Worm (Caenorhabditis elegans) whole organism, mixed stage, embryonic: ENCODE data around the gene zipt-17.
A peak's percentile ranks its signal among the peaks of the same experiment; 100 is the strongest.

Experiments used
- M03D4.4 ChIP-seq: sonication (generic microtip); optimal IDR thresholded peaks from 2 replicates; lab custom pipeline; 2017; ENCODE audit warnings: mild to moderate bottlenecking, missing genetic modification characterization, missing compliant biosample characterization
- blmp-1 ChIP-seq: fragments of 150-350 bp; optimal IDR thresholded peaks from 2 replicates; lab custom pipeline; 2014; ENCODE audit warnings: missing biosample characterization, missing genetic modification characterization
- ceh-39 ChIP-seq: fragments of 150-350 bp; optimal IDR thresholded peaks from 2 replicates; lab custom pipeline; 2014; ENCODE audit warnings: missing biosample characterization, missing genetic modification characterization
- ceh-43 ChIP-seq: fragments of 200-800 bp; sonication (Bioruptor generic); optimal IDR thresholded peaks from 2 replicates; lab custom pipeline; 2018; ENCODE audit warnings: mild to moderate bottlenecking, missing genetic modification characterization, moderate library complexity, missing compliant biosample characterization
- ces-1 ChIP-seq: fragments of 150-350 bp; optimal IDR thresholded peaks from 2 replicates; lab custom pipeline; 2014; ENCODE audit warnings: missing biosample characterization, missing genetic modification reagents, missing genetic modification characterization
- cnd-1 ChIP-seq: fragments of 200-800 bp; sonication (Bioruptor generic); optimal IDR thresholded peaks from 2 replicates; lab custom pipeline; 2018; ENCODE audit warnings: mild to moderate bottlenecking, missing genetic modification characterization, missing compliant biosample characterization
- drap-1 ChIP-seq: fragments of 200-800 bp; sonication (Bioruptor generic); optimal IDR thresholded peaks from 3 replicates; lab custom pipeline; 2018; ENCODE audit warnings: mild to moderate bottlenecking, missing genetic modification characterization, missing compliant biosample characterization
- elt-1 ChIP-seq: sonication (generic microtip); optimal IDR thresholded peaks from 2 replicates; lab custom pipeline; 2017; ENCODE audit warnings: missing genetic modification characterization, mild to moderate bottlenecking, missing compliant biosample characterization, antibody characterized with exemption, moderate library complexity, borderline replicate concordance; ENCODE audit not compliant: insufficient read depth
- elt-3 ChIP-seq: fragments of 150-350 bp; optimal IDR thresholded peaks from 2 replicates; lab custom pipeline; 2014; ENCODE audit warnings: missing biosample characterization, missing genetic modification characterization
- flh-1 ChIP-seq: fragments of 200-800 bp; sonication (Bioruptor generic); optimal IDR thresholded peaks from 2 replicates; lab custom pipeline; 2018; ENCODE audit warnings: mild to moderate bottlenecking, missing genetic modification characterization, moderate library complexity, missing compliant biosample characterization
- ham-2 ChIP-seq: fragments of 200-800 bp; sonication (Bioruptor generic); optimal IDR thresholded peaks from 2 replicates; lab custom pipeline; 2018; ENCODE audit warnings: mild to moderate bottlenecking, missing genetic modification characterization, missing compliant biosample characterization
- hlh-1 ChIP-seq: fragments of 150-350 bp; optimal IDR thresholded peaks from 2 replicates; lab custom pipeline; 2014; ENCODE audit warnings: missing biosample characterization, missing genetic modification reagents, missing genetic modification characterization
- lin-32 ChIP-seq: fragments of 200-800 bp; sonication (Bioruptor generic); optimal IDR thresholded peaks from 2 replicates; lab custom pipeline; 2018; ENCODE audit warnings: mild to moderate bottlenecking, missing genetic modification characterization, missing compliant biosample characterization
- lsy-2 ChIP-seq: fragments of 150-350 bp; optimal IDR thresholded peaks from 2 replicates; lab custom pipeline; 2014; ENCODE audit warnings: missing biosample characterization, missing genetic modification characterization
- mab-5 ChIP-seq: fragments of 150-350 bp; optimal IDR thresholded peaks from 2 replicates; lab custom pipeline; 2014; ENCODE audit warnings: missing biosample characterization, missing genetic modification characterization
- mep-1 ChIP-seq: fragments of 150-350 bp; optimal IDR thresholded peaks from 2 replicates; lab custom pipeline; 2017; ENCODE audit warnings: missing biosample characterization, missing genetic modification reagents, missing genetic modification characterization, inconsistent platforms
- mls-2 ChIP-seq: sonication (generic microtip); optimal IDR thresholded peaks from 2 replicates; lab custom pipeline; 2016; ENCODE audit warnings: mild to moderate bottlenecking, missing genetic modification characterization, moderate library complexity, missing compliant biosample characterization
- nhr-12 ChIP-seq: fragments of 150-350 bp; optimal IDR thresholded peaks from 2 replicates; lab custom pipeline; 2014; ENCODE audit warnings: missing biosample characterization, missing genetic modification characterization
- nhr-2 ChIP-seq: fragments of 150-350 bp; optimal IDR thresholded peaks from 2 replicates; lab custom pipeline; 2014; ENCODE audit warnings: missing biosample characterization, missing genetic modification characterization
- nhr-237 ChIP-seq: fragments of 150-350 bp; optimal IDR thresholded peaks from 2 replicates; lab custom pipeline; 2014; ENCODE audit warnings: missing biosample characterization, missing genetic modification characterization
- nhr-28 ChIP-seq: fragments of 150-350 bp; optimal IDR thresholded peaks from 2 replicates; lab custom pipeline; 2014; ENCODE audit warnings: missing biosample characterization, missing genetic modification characterization
- pha-4 ChIP-seq: fragments of 150-350 bp; optimal IDR thresholded peaks from 2 replicates; lab custom pipeline; 2018; ENCODE audit warnings: missing biosample characterization, missing genetic modification reagents, missing genetic modification characterization
- snpc-4 ChIP-seq: fragments of 150-350 bp; optimal IDR thresholded peaks from 2 replicates; lab custom pipeline; 2014; ENCODE audit warnings: missing biosample characterization, missing genetic modification characterization
- sptf-1 ChIP-seq: sonication (generic microtip); optimal IDR thresholded peaks from 2 replicates; lab custom pipeline; 2017; ENCODE audit warnings: mild to moderate bottlenecking, missing genetic modification characterization, moderate library complexity, missing compliant biosample characterization
- unc-120 ChIP-seq: sonication (generic microtip); optimal IDR thresholded peaks from 2 replicates; lab custom pipeline; 2017; ENCODE audit warnings: missing genetic modification characterization, missing compliant biosample characterization; ENCODE audit not compliant: poor library complexity, severe bottlenecking
- unc-62 ChIP-seq: fragments of 150-350 bp; optimal IDR thresholded peaks from 2 replicates; lab custom pipeline; 2014; ENCODE audit warnings: missing biosample characterization, missing genetic modification reagents, missing genetic modification characterization
- zip-8 ChIP-seq: fragments of 150-350 bp; optimal IDR thresholded peaks from 2 replicates; lab custom pipeline; 2014; ENCODE audit warnings: missing biosample characterization, missing genetic modification characterization

Gene zipt-17

ce11 chrIV:17333542-17334281, 33.5 kb downstream of the zipt-17 start, which contains the start of gene C49C3.15:
Gene C49C3.15 (plus strand): TSS chrIV:17334231.
- TF ChIP-seq ceh-39 (tag; lab: Kevin White, UChicago) = peak; percentile 69
- no peak for TF ChIP-seq blmp-1
- TF ChIP-seq unc-62 (GFP tag; lab: Kevin White, UChicago) = peak; percentile 35
- peak; percentile 46 for TF ChIP-seq hlh-1 (tag; lab: Kevin White, UChicago)
- TF ChIP-seq ceh-43 (GFP tag; lab: Kevin White, UChicago) = peak; percentile 23
- no peak for TF ChIP-seq elt-1 (tag; lab: Kevin White, UChicago)
- TF ChIP-seq pha-4 (tag; lab: Kevin White, UChicago) = peak; percentile 18
- TF ChIP-seq mep-1 = peak; percentile 40
- peak; percentile 31 for TF ChIP-seq ces-1
- TF ChIP-seq, all 35 proteins: peak for 7

DNA sequence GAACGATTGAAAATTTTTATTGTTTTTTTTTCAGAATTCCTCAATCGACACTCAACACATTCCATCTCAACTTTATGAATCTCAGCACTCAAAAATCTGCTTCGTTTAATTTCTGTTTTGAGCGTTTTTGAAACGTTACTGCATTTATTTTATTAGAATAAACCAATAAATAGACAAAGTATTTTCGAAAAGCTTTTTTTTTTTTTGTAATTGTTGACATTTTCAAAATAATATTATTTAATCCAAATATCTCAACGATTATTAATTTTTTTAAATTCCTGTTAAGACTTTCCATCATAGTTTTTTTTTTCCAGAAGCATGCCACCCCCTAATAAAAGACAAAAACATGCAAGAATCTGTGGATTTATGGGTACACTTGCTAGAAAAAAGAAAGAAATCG, 34.9 kb downstream of the zipt-17 start, which contains the start of gene C49C3.7:
Gene C49C3.7, plus strand, starts transcription at position 301 of the 400 bp plus-strand sequence.
- no peak for TF ChIP-seq nhr-12 (tag; lab: Kevin White, UChicago)
- TF ChIP-seq sptf-1 (tag; lab: Kevin White, UChicago) = no peak
- no peak for TF ChIP-seq drap-1 (GFP tag; lab: Kevin White, UChicago)
- TF ChIP-seq mep-1 = no peak
- TF ChIP-seq mls-2 (tag; lab: Kevin White, UChicago) = no peak
- TF ChIP-seq blmp-1 = no peak
- no peak for TF ChIP-seq elt-3
- no peak for TF ChIP-seq cnd-1 (tag; lab: Kevin White, UChicago)
- no peak for TF ChIP-seq zip-8 (tag; lab: Kevin White, UChicago)
- no peak for TF ChIP-seq lsy-2 (tag; lab: Kevin White, UChicago)
- no peak for TF ChIP-seq nhr-237 (tag; lab: Kevin White, UChicago)
- no peak for TF ChIP-seq ceh-39 (tag; lab: Kevin White, UChicago)
- TF ChIP-seq mab-5 (tag; lab: Kevin White, UChicago) = no peak
- TF ChIP-seq snpc-4 (tag; lab: Kevin White, UChicago) = no peak
- TF ChIP-seq ceh-43 (GFP tag; lab: Kevin White, UChicago) = no peak
- no peak for TF ChIP-seq pha-4 (tag; lab: Kevin White, UChicago)
- no peak for TF ChIP-seq unc-62 (GFP tag; lab: Kevin White, UChicago)

DNA sequence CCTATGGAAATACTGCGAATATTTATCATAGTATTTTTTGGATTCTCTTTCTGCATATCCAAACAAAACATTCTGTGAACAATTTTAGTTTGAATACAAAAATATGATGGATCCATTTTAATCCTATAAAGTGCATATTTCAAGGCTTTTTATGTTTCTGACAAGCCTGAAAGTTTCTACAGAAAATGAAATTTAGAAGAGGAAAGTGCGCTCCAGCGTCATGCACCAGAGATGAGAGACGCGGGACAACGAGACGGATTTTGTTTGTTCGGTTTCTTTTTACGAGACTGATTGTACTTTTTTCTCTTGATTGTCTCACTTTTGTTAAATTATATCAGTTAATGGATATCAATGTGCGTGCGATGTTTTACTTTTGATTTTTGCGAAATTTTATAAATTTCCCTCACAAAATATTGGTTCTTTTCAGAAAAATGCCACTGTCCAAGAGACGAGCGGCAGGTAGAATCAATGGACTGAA, 36.1 kb downstream of the zipt-17 start, which contains the start of gene C49C3.6:
Gene C49C3.6, plus strand, starts transcription at position 428 of the 478 bp plus-strand sequence.
- TF ChIP-seq ces-1 (peak; percentile 73), nhr-28 (tag; lab: Kevin White, UChicago) (no peak)

DNA sequence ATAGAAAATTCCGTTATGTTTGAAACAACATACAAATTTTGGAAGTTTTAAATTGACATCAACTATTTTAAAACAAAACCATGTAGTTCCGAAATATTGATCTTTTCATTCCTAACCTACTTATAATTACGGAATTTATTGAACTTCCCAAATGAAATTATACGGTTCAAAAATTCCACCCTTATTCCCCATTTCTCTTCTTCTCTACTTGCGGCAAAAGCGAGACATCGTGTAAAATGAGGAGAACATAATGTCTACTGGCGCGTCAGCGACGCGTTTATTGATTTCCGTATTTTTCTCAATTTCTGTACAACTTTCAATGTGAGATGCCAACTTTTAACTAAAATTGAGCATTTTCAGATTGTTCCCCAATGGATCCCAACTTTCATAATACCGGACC, 38.4 kb downstream of the zipt-17 start, which contains the start of gene ceh-88:
Gene ceh-88, plus strand, starts transcription at position 355 of the 400 bp plus-strand sequence.
- no peak for TF ChIP-seq lsy-2 (tag; lab: Kevin White, UChicago)
- TF ChIP-seq ces-1 = peak; percentile 84

- TF ChIP-seq lin-32 = no peak
- no peak for TF ChIP-seq blmp-1
- no peak for TF ChIP-seq ham-2
- no peak for TF ChIP-seq hlh-1 (tag; lab: Kevin White, UChicago)
- TF ChIP-seq elt-1 (tag; lab: Kevin White, UChicago) = no peak
- TF ChIP-seq unc-62 (GFP tag; lab: Kevin White, UChicago) = no peak
- no peak for TF ChIP-seq mls-2 (tag; lab: Kevin White, UChicago)
- no peak for TF ChIP-seq lsy-2 (tag; lab: Kevin White, UChicago)
- TF ChIP-seq snpc-4 (tag; lab: Kevin White, UChicago) = no peak
- TF ChIP-seq ceh-39 (tag; lab: Kevin White, UChicago) = no peak
- no peak for TF ChIP-seq mab-5 (tag; lab: Kevin White, UChicago)
- no peak for TF ChIP-seq nhr-237 (tag; lab: Kevin White, UChicago)
- TF ChIP-seq M03D4.4 (tag; lab: Kevin White, UChicago) = no peak
- no peak for TF ChIP-seq flh-1 (GFP tag; lab: Kevin White, UChicago)
Measured at ce11 chrIV:17320445-17320844, 46.7 kb downstream of the zipt-17 start, which contains the start of gene C49C3.4. Gene C49C3.4 (plus strand): TSS chrIV:17320795.

- TF ChIP-seq unc-120 (tag; lab: Kevin White, UChicago) (no peak), M03D4.4 (tag; lab: Kevin White, UChicago) (no peak), ceh-39 (tag; lab: Kevin White, UChicago) (no peak), nhr-2 (tag; lab: Kevin White, UChicago) (no peak)
Measured at ce11 chrIV:17316398-17316797, 50.8 kb downstream of the zipt-17 start, which contains the start of gene C49C3.20. Gene C49C3.20 (minus strand): TSS chrIV:17316498.
